Fruit fly (Drosophila melanogaster): Measurements from ENCODE around the gene Ranbp21.

dm6 chrX:19683040-19683875 is 31.2 kb upstream of the Ranbp21 start, which contains the start of the genes dome and Ubqn:
- TF ChIP-seq slbo (GFP tag; IDR thresholded peaks at IDR 0.05) (no peak), bsh (GFP tag; optimal IDR thresholded peaks at IDR 0.05) (peak in 1 of 2 experiments; percentile 25), CG3995 (GFP tag; optimal IDR thresholded peaks at IDR 0.05) (peak; percentile 42), ind (GFP tag; optimal IDR thresholded peaks at IDR 0.05) (no peak), Fer1 (GFP tag; optimal IDR thresholded peaks at IDR 0.05) (peak; percentile 48), Fer3 (tag; optimal IDR thresholded peaks at IDR 0.05) (no peak)

Measured in whole organism, embryonic.